Fruit fly (Drosophila melanogaster) whole organism, adult: ENCODE measurements around the gene B4.

ENCODE experiments used
- CG11617 ChIP-seq: fragments of 200-800 bp; sonication (Bioruptor generic); optimal IDR thresholded peaks from 2 replicates; lab custom pipeline; 2017; ENCODE audit warnings: mild to moderate bottlenecking, missing biosample characterization, missing genetic modification reagents, missing genetic modification characterization
- CG12768 ChIP-seq: fragments of 200-800 bp; sonication (Bioruptor generic); optimal IDR thresholded peaks from 2 replicates; lab custom pipeline; 2017; ENCODE audit warnings: missing biosample characterization, missing genetic modification characterization, mild to moderate bottlenecking, moderate library complexity, missing genetic modification reagents
- CG14711 ChIP-seq: fragments of 200-800 bp; sonication (Bioruptor generic); optimal IDR thresholded peaks from 2 replicates; lab custom pipeline; 2018; ENCODE audit warnings: missing biosample characterization, mild to moderate bottlenecking, missing genetic modification characterization, moderate library complexity
- CG1620 ChIP-seq: fragments of 200-800 bp; sonication (Bioruptor generic); optimal IDR thresholded peaks from 2 replicates; lab custom pipeline; 2016; ENCODE audit warnings: missing biosample characterization, missing genetic modification characterization
- CG33017 ChIP-seq: fragments of 200-800 bp; sonication (Bioruptor generic); optimal IDR thresholded peaks from 2 replicates; lab custom pipeline; 2018; ENCODE audit warnings: missing biosample characterization, mild to moderate bottlenecking, missing genetic modification characterization, moderate library complexity
- CG5204 ChIP-seq: fragments of 200-800 bp; sonication (Bioruptor generic); optimal IDR thresholded peaks from 2 replicates; lab custom pipeline; 2016; ENCODE audit warnings: missing biosample characterization, missing genetic modification characterization
- CG7045 ChIP-seq: fragments of 200-800 bp; sonication (Bioruptor generic); optimal IDR thresholded peaks from 2 replicates; lab custom pipeline; 2017; ENCODE audit warnings: missing biosample characterization, mild to moderate bottlenecking, missing genetic modification characterization
- CG7101 ChIP-seq: fragments of 200-800 bp; sonication (Bioruptor generic); optimal IDR thresholded peaks from 2 replicates; lab custom pipeline; 2018; ENCODE audit warnings: missing biosample characterization, mild to moderate bottlenecking, missing genetic modification characterization, moderate library complexity
- Clk ChIP-seq: fragments of 200-800 bp; sonication (Bioruptor generic); optimal IDR thresholded peaks from 2 replicates; lab custom pipeline; 2017; ENCODE audit warnings: missing biosample characterization, missing genetic modification characterization
- Crg-1 ChIP-seq: fragments of 200-800 bp; sonication (Bioruptor generic); optimal IDR thresholded peaks from 2 replicates; lab custom pipeline; 2016; ENCODE audit warnings: missing biosample characterization, missing genetic modification characterization
- Hr96 ChIP-seq: fragments of 200-800 bp; sonication (Bioruptor generic); optimal IDR thresholded peaks from 2 replicates; lab custom pipeline; 2016; ENCODE audit warnings: missing biosample characterization, missing genetic modification characterization
- Mnt ChIP-seq: fragments of 200-800 bp; sonication (Bioruptor generic); optimal IDR thresholded peaks from 2 replicates; lab custom pipeline; 2016; ENCODE audit warnings: missing biosample characterization, mild to moderate bottlenecking, missing genetic modification characterization
- bab1 ChIP-seq: fragments of 200-800 bp; sonication (Bioruptor generic); optimal IDR thresholded peaks from 3 replicates; lab custom pipeline; 2019; ENCODE audit warnings: missing biosample characterization, mild to moderate bottlenecking, missing genetic modification characterization, moderate library complexity
- cic ChIP-seq: fragments of 200-800 bp; sonication (Bioruptor generic); optimal IDR thresholded peaks from 2 replicates; lab custom pipeline; 2017; ENCODE audit warnings: missing biosample characterization, mild to moderate bottlenecking, missing genetic modification characterization, moderate library complexity
- cnc ChIP-seq, 2 experiments: fragments of >200 bp; optimal IDR thresholded peaks; 2 replicates each; lab custom pipeline; 2017
- kay ChIP-seq: fragments of 200-800 bp; sonication (Bioruptor generic); peaks from one replicate; lab custom pipeline; 2016; ENCODE audit warnings: missing biosample characterization, missing genetic modification characterization, borderline replicate concordance
- ovo ChIP-seq: fragments of 200-800 bp; sonication (Bioruptor generic); optimal IDR thresholded peaks from 2 replicates; lab custom pipeline; 2016; ENCODE audit warnings: missing biosample characterization, missing genetic modification characterization
- pad ChIP-seq: fragments of 200-800 bp; sonication (Bioruptor generic); optimal IDR thresholded peaks from 3 replicates; lab custom pipeline; 2017; ENCODE audit warnings: missing biosample characterization, missing genetic modification characterization, mild to moderate bottlenecking, moderate library complexity, missing genetic modification reagents
- tj ChIP-seq: fragments of 200-800 bp; sonication (Bioruptor generic); optimal IDR thresholded peaks from 3 replicates; lab custom pipeline; 2017; ENCODE audit warnings: missing biosample characterization, mild to moderate bottlenecking, missing genetic modification characterization, moderate library complexity
- toe ChIP-seq: fragments of 200-800 bp; sonication (Bioruptor generic); optimal IDR thresholded peaks from 2 replicates; lab custom pipeline; 2016; ENCODE audit warnings: missing biosample characterization, missing genetic modification characterization

The B4 gene

DNA sequence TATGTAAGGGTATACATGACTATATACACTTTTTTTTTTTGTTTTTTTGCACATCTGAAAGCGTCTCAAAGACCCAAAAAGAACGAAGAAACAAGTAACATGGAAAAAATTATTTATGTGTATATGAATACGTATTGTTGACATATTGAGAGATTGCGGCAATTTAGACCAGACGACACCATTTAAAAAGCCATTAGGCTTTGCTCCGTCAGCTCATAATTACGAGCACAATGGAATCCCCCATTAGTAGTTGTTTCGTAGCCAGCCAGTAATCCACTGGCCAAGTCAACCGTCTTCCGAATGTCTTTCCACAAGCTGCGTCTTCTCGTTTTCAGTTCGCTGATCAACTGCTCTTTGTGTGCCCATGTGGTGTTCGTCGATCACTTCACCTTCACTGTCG, 21.6 kb downstream of the B4 start, which contains the start of gene CG33640:
CG33640 (plus strand) TSS at position 301 of the 400 bp plus-strand sequence.
- TF ChIP-seq CG7101 (tag; lab: Kevin White, UChicago) (no peak), ovo (GFP tag; lab: Kevin White, UChicago) (no peak), CG33017 (tag; lab: Kevin White, UChicago) (no peak), cnc (optimal IDR thresholded peaks at IDR 0.05; lab: Kevin White, UChicago) (no peak), Clk (no peak), CG7045 (no peak), cic (GFP tag; lab: Kevin White, UChicago) (no peak), tj (GFP tag; lab: Kevin White, UChicago) (no peak), kay (no peak), toe (GFP tag; lab: Kevin White, UChicago) (no peak), pad (GFP tag; lab: Kevin White, UChicago) (no peak), CG5204 (no peak), CG1620 (GFP tag; lab: Kevin White, UChicago) (no peak), CG11617 (no peak), Mnt (no peak), Hr96 (no peak)

- no peak for TF ChIP-seq Crg-1 (GFP tag; lab: Kevin White, UChicago)
- no peak for TF ChIP-seq Mnt
- TF ChIP-seq CG12768 (GFP tag; lab: Kevin White, UChicago) = no peak
- no peak for TF ChIP-seq CG14711
- no peak for TF ChIP-seq ovo (GFP tag; lab: Kevin White, UChicago)
- no peak for TF ChIP-seq pad (GFP tag; lab: Kevin White, UChicago)
- TF ChIP-seq bab1 (GFP tag; lab: Kevin White, UChicago) = no peak
- no peak for TF ChIP-seq CG7045
- TF ChIP-seq Clk = no peak
- TF ChIP-seq kay = no peak
- no peak for TF ChIP-seq CG33017 (tag; lab: Kevin White, UChicago)
- no peak for TF ChIP-seq CG11617
- TF ChIP-seq CG7101 (tag; lab: Kevin White, UChicago) = no peak
- no peak for TF ChIP-seq CG1620 (GFP tag; lab: Kevin White, UChicago)
- no peak for TF ChIP-seq Hr96
Measured at dm6 chr2L:13521807-13522206, 27.3 kb downstream of the B4 start.

DNA sequence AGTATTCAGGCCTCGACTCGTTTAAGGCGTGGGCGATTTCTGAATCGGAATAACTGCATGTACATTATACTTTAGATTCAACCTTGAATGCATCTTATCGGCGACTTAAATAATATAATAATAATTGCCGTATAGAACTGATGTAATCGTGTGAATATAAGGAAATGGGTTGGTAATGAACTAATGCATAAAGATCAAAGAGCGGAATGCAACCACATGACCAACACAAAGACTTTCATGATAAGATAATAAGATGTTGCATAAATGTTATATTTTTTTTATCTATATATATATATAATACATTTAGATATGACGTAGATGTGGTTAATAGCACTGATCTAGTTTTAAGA, 33.5 kb downstream of the B4 start:
- no peak for TF ChIP-seq CG12768 (GFP tag; lab: Kevin White, UChicago)
- TF ChIP-seq Crg-1 (GFP tag; lab: Kevin White, UChicago) = no peak
- TF ChIP-seq CG5204 = no peak
- no peak for TF ChIP-seq toe (GFP tag; lab: Kevin White, UChicago)
- TF ChIP-seq cic (GFP tag; lab: Kevin White, UChicago) = no peak
- no peak for TF ChIP-seq CG1620 (GFP tag; lab: Kevin White, UChicago)
- peak; percentile 88 for TF ChIP-seq kay

DNA sequence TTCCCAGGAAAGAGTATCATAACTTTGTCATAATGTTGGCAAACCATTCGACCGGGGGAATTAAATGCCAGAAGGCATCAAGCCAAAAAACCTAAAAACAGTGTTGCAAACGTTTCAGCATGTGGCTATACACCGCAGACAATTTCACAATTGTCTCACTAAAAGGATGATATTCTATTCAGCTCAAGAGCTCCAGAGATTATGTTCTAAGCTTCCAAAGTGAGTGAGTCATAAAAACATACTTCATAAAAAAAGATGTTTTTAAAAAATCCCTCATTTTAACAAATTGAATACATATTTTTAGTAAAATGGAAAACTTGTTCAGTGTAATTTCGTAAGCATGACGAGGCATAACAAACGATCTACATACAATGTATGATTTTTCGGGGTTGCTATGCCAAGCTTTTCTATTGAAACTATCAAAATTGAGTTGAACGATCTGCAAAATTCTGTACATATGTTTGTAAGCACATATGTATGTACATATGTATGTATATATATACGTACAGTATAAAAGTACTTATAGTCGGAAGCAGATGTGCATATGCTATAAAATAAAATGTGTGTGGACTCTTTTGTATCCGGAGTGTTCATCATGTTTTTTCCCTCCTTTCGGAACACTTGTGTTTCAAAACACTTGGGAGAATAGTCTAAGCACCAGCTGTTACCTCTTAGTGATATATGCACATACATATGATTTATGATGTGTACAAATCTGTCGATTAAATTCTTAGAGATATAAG, 34.0 kb downstream of the B4 start:
- TF ChIP-seq CG7101 (tag; lab: Kevin White, UChicago) (no peak), CG14711 (peak; percentile 3)

- TF ChIP-seq Hr96 (peak; percentile 54), CG5204 (peak; percentile 77), tj (GFP tag; lab: Kevin White, UChicago) (peak; percentile 57), pad (GFP tag; lab: Kevin White, UChicago) (peak; percentile 62), Clk (peak; percentile 24), CG14711 (peak; percentile 79), CG1620 (GFP tag; lab: Kevin White, UChicago) (peak; percentile 65), CG11617 (peak; percentile 89), kay (peak; percentile 93), bab1 (GFP tag; lab: Kevin White, UChicago) (peak; percentile 72), CG7101 (tag; lab: Kevin White, UChicago) (peak; percentile 90), Crg-1 (GFP tag; lab: Kevin White, UChicago) (peak; percentile 86), CG33017 (tag; lab: Kevin White, UChicago) (peak; percentile 91), ovo (GFP tag; lab: Kevin White, UChicago) (peak; percentile 42), toe (GFP tag; lab: Kevin White, UChicago) (peak; percentile 18), CG7045 (peak; percentile 60), CG12768 (GFP tag; lab: Kevin White, UChicago) (peak; percentile 87), cic (GFP tag; lab: Kevin White, UChicago) (peak; percentile 86), Mnt (peak; percentile 70), cnc (optimal IDR thresholded peaks at IDR 0.05; lab: Kevin White, UChicago) (no peak)
Measured at dm6 chr2L:13514262-13514937, 34.7 kb downstream of the B4 start.

dm6 chr2L:13513331-13514261, 35.5 kb downstream of the B4 start:
- TF ChIP-seq CG1620 (GFP tag; lab: Kevin White, UChicago) (peak; percentile 34), ovo (GFP tag; lab: Kevin White, UChicago) (no peak), CG5204 (peak; percentile 82), toe (GFP tag; lab: Kevin White, UChicago) (peak; percentile 69), Clk (peak; percentile 27), Mnt (peak; percentile 32), Crg-1 (GFP tag; lab: Kevin White, UChicago) (peak; percentile 21), kay (peak; percentile 87), CG11617 (peak; percentile 63), CG12768 (GFP tag; lab: Kevin White, UChicago) (no peak), CG14711 (no peak), tj (GFP tag; lab: Kevin White, UChicago) (no peak), Hr96 (peak; percentile 40), pad (GFP tag; lab: Kevin White, UChicago) (peak; percentile 12), CG7045 (peak; percentile 31), CG33017 (tag; lab: Kevin White, UChicago) (peak; percentile 33), bab1 (GFP tag; lab: Kevin White, UChicago) (peak; percentile 7), cnc (optimal IDR thresholded peaks at IDR 0.05; lab: Kevin White, UChicago) (no peak), cic (GFP tag; lab: Kevin White, UChicago) (no peak), CG7101 (tag; lab: Kevin White, UChicago) (peak; percentile 29)
